Fruit fly (Drosophila melanogaster) whole organism, embryonic: Measurements from ENCODE around the gene CBP.

Source experiments
- Bgb ChIP-seq: fragments of 200-800 bp; sonication (Bioruptor generic); IDR thresholded peaks from 2 replicates; pipeline ENCODE4 v1.3.6; 2022; ENCODE audit warnings: missing biosample characterization, missing genetic modification characterization; ENCODE audit not compliant: partially characterized antibody
- CG11093 ChIP-seq: fragments of 200-800 bp; sonication (Bioruptor generic); IDR thresholded peaks from 3 replicates; pipeline ENCODE4 v1.3.6; 2022; ENCODE audit warnings: missing biosample characterization, missing genetic modification characterization
- CG12391 ChIP-seq: fragments of 200-800 bp; sonication (Bioruptor generic); optimal IDR thresholded peaks from 3 replicates; lab custom pipeline; 2018; ENCODE audit warnings: missing biosample characterization, mild to moderate bottlenecking, missing genetic modification characterization, moderate library complexity
- CG12659 ChIP-seq: fragments of 200-800 bp; sonication (Bioruptor generic); optimal IDR thresholded peaks from 3 replicates; lab custom pipeline; 2017; ENCODE audit warnings: mild to moderate bottlenecking, missing biosample characterization, missing genetic modification reagents, missing genetic modification characterization
- CG13424 ChIP-seq: fragments of 200-800 bp; sonication (Bioruptor generic); optimal IDR thresholded peaks from 2 replicates; lab custom pipeline; 2019; ENCODE audit warnings: missing biosample characterization, mild to moderate bottlenecking, missing genetic modification characterization, moderate library complexity
- CG15011 ChIP-seq: fragments of 200-800 bp; sonication (Bioruptor generic); optimal IDR thresholded peaks from 3 replicates; lab custom pipeline; 2018; ENCODE audit warnings: missing biosample characterization, mild to moderate bottlenecking, missing genetic modification characterization
- CG17359 ChIP-seq: fragments of 200-800 bp; sonication (Bioruptor generic); optimal IDR thresholded peaks from 3 replicates; lab custom pipeline; 2018; ENCODE audit warnings: missing biosample characterization, mild to moderate bottlenecking, missing genetic modification characterization, moderate library complexity
- CG17385 ChIP-seq: fragments of 200-800 bp; sonication (Bioruptor generic); optimal IDR thresholded peaks from 3 replicates; lab custom pipeline; 2018; ENCODE audit warnings: missing biosample characterization, mild to moderate bottlenecking, missing genetic modification characterization
- CG18262 ChIP-seq: fragments of 200-800 bp; optimal IDR thresholded peaks from 3 replicates; lab custom pipeline; 2019; ENCODE audit warnings: missing biosample characterization, mild to moderate bottlenecking, missing genetic modification characterization, moderate library complexity
- CG30020 ChIP-seq: fragments of 200-800 bp; optimal IDR thresholded peaks from 2 replicates; lab custom pipeline; 2019; ENCODE audit warnings: missing biosample characterization, mild to moderate bottlenecking, missing genetic modification characterization, moderate library complexity
- CG31224 ChIP-seq: fragments of 200-800 bp; sonication (Bioruptor generic); IDR thresholded peaks from 2 replicates; pipeline ENCODE4 v1.3.6; 2022; ENCODE audit warnings: missing biosample characterization, missing genetic modification characterization
- CG31365 ChIP-seq: fragments of 200-800 bp; sonication (Bioruptor generic); optimal IDR thresholded peaks from 2 replicates; lab custom pipeline; 2018; ENCODE audit warnings: missing biosample characterization, mild to moderate bottlenecking, missing genetic modification characterization
- CG3995 ChIP-seq: fragments of 200-800 bp; sonication (Bioruptor generic); optimal IDR thresholded peaks from 3 replicates; lab custom pipeline; 2016; ENCODE audit warnings: missing biosample characterization, missing genetic modification characterization
- CG4328 ChIP-seq: fragments of 200-800 bp; sonication (Bioruptor generic); optimal IDR thresholded peaks from 3 replicates; lab custom pipeline; 2017; ENCODE audit warnings: missing biosample characterization, missing genetic modification reagents, missing genetic modification characterization
- CG4820 ChIP-seq: fragments of 200-800 bp; sonication (Bioruptor generic); optimal IDR thresholded peaks from 3 replicates; lab custom pipeline; 2016; ENCODE audit warnings: missing biosample characterization, missing genetic modification characterization
- CG6854 ChIP-seq: fragments of 200-800 bp; sonication (Bioruptor generic); optimal IDR thresholded peaks from 3 replicates; lab custom pipeline; 2017; ENCODE audit warnings: missing biosample characterization, mild to moderate bottlenecking, missing genetic modification characterization
- CG8290 ChIP-seq, 3 experiments: fragments of 200-800 bp; sonication (Bioruptor generic); optimal IDR thresholded peaks; 2 replicates each; lab custom pipeline; 2016 to 2019; ENCODE audit warnings: missing biosample characterization in 3 of 3, missing genetic modification characterization in 3 of 3, mild to moderate bottlenecking in 2 of 3, moderate library complexity in 1 of 3
- CG8944 ChIP-seq: fragments of 200-800 bp; sonication (Bioruptor generic); optimal IDR thresholded peaks from 3 replicates; lab custom pipeline; 2016; ENCODE audit warnings: missing biosample characterization, missing genetic modification characterization
- D19B ChIP-seq: fragments of 200-800 bp; sonication (Bioruptor generic); optimal IDR thresholded peaks from 2 replicates; lab custom pipeline; 2017; ENCODE audit warnings: missing biosample characterization, mild to moderate bottlenecking, missing genetic modification characterization
- Doc3 ChIP-seq: fragments of 200-800 bp; sonication (Bioruptor generic); IDR thresholded peaks from 3 replicates; pipeline ENCODE4 v1.3.6; 2022; ENCODE audit warnings: missing biosample characterization, missing genetic modification characterization; ENCODE audit not compliant: partially characterized antibody
- H15 ChIP-seq: fragments of 200-800 bp; sonication (Bioruptor generic); IDR thresholded peaks from 3 replicates; pipeline ENCODE4 v1.3.6; 2022; ENCODE audit warnings: missing biosample characterization, missing genetic modification characterization
- Sin3A ChIP-seq: fragments of >200 bp; optimal IDR thresholded peaks from 2 replicates; lab custom pipeline; 2018
- Sry-β ChIP-seq: fragments of 200-800 bp; sonication (Bioruptor generic); optimal IDR thresholded peaks from 2 replicates; lab custom pipeline; 2018; ENCODE audit warnings: missing biosample characterization, mild to moderate bottlenecking, missing genetic modification characterization, moderate library complexity
- Ssrp ChIP-seq: fragments of 200-800 bp; sonication (Bioruptor generic); optimal IDR thresholded peaks from 2 replicates; lab custom pipeline; 2018; ENCODE audit warnings: missing biosample characterization, mild to moderate bottlenecking, missing genetic modification characterization, moderate library complexity
- Trl ChIP-seq, 3 experiments: fragments of >200 bp in 2 of 3; fragments of 200-800 bp in 1 of 3; sonication (Bioruptor generic) in 1 of 3; optimal IDR thresholded peaks; 2 replicates in 1 of 3; 3 replicates in 2 of 3; lab custom pipeline; 2016 to 2017; ENCODE audit warnings: missing biosample characterization in 1 of 3, missing genetic modification characterization in 1 of 3
- Usf ChIP-seq: fragments of 200-800 bp; sonication (Bioruptor generic); optimal IDR thresholded peaks from 2 replicates; lab custom pipeline; 2017; ENCODE audit warnings: missing genotype, missing biosample characterization, missing genetic modification characterization
- Xrp1 ChIP-seq: fragments of 200-800 bp; sonication (Bioruptor generic); IDR thresholded peaks from 2 replicates; pipeline ENCODE4 v1.3.6; 2022; ENCODE audit warnings: missing biosample characterization, missing genetic modification characterization
- ab ChIP-seq: fragments of 200-800 bp; sonication (Bioruptor generic); optimal IDR thresholded peaks from 2 replicates; lab custom pipeline; 2016; ENCODE audit warnings: missing biosample characterization, missing genetic modification characterization
- ac ChIP-seq: fragments of 200-800 bp; sonication (Bioruptor generic); optimal IDR thresholded peaks from 3 replicates; lab custom pipeline; 2017; ENCODE audit warnings: missing biosample characterization, mild to moderate bottlenecking, missing genetic modification characterization
- crc ChIP-seq: fragments of 200-800 bp; sonication (Bioruptor generic); optimal IDR thresholded peaks from 2 replicates; lab custom pipeline; 2016; ENCODE audit warnings: missing biosample characterization, missing genetic modification characterization
- dpn ChIP-seq, 2 experiments: fragments of 200-800 bp; sonication (Bioruptor generic); optimal IDR thresholded peaks; 3 replicates each; lab custom pipeline; 2016; ENCODE audit warnings: missing biosample characterization in 2 of 2, missing genetic modification characterization in 2 of 2
- hbn ChIP-seq: fragments of 200-800 bp; sonication (Bioruptor generic); IDR thresholded peaks from 2 replicates; pipeline ENCODE4 v1.3.6; 2022; ENCODE audit warnings: missing biosample characterization, missing genetic modification characterization; ENCODE audit not compliant: partially characterized antibody
- hth ChIP-seq: fragments of >200 bp; optimal IDR thresholded peaks from 2 replicates; lab custom pipeline; 2017; ENCODE audit warnings: inconsistent platforms
- insv ChIP-seq, 2 experiments: fragments of 200-800 bp; sonication (Bioruptor generic); optimal IDR thresholded peaks; 3 replicates each; lab custom pipeline; 2016 to 2018; ENCODE audit warnings: missing biosample characterization in 2 of 2, missing genetic modification characterization in 2 of 2
- knrl ChIP-seq: fragments of 200-800 bp; sonication (Bioruptor generic); IDR thresholded peaks from 3 replicates; pipeline ENCODE4 v1.3.6; 2022; ENCODE audit warnings: missing biosample characterization, missing genetic modification characterization; ENCODE audit not compliant: partially characterized antibody
- lmd ChIP-seq: fragments of 200-800 bp; sonication (Bioruptor generic); IDR thresholded peaks from 2 replicates; pipeline ENCODE4 v1.3.6; 2022; ENCODE audit warnings: missing biosample characterization, missing genetic modification characterization
- mld ChIP-seq: fragments of 200-800 bp; sonication (Bioruptor generic); IDR thresholded peaks from 3 replicates; pipeline ENCODE4 v1.3.6; 2022; ENCODE audit warnings: missing biosample characterization, missing genetic modification characterization; ENCODE audit not compliant: partially characterized antibody
- nerfin-2 ChIP-seq: fragments of 200-800 bp; sonication (Bioruptor generic); IDR thresholded peaks from 2 replicates; pipeline ENCODE4 v1.3.6; 2022; ENCODE audit warnings: missing biosample characterization, missing genetic modification characterization; ENCODE audit not compliant: partially characterized antibody
- otp ChIP-seq: fragments of 200-800 bp; sonication (Bioruptor generic); IDR thresholded peaks from 3 replicates; pipeline ENCODE4, ENCODE4 v1.3.6; 2022; ENCODE audit warnings: missing biosample characterization, missing genetic modification characterization
- pros ChIP-seq: fragments of 200-800 bp; sonication (Bioruptor generic); optimal IDR thresholded peaks from 3 replicates; lab custom pipeline; 2019; ENCODE audit warnings: missing biosample characterization, mild to moderate bottlenecking, missing genetic modification characterization, moderate library complexity
- sc ChIP-seq, 3 experiments: fragments of >200 bp in 2 of 3; fragments of 200-800 bp in 1 of 3; sonication (Bioruptor generic) in 1 of 3; optimal IDR thresholded peaks; 2 replicates in 2 of 3; 3 replicates in 1 of 3; lab custom pipeline; 2017; ENCODE audit warnings: mild to moderate bottlenecking in 1 of 3, missing biosample characterization in 1 of 3, missing genetic modification characterization in 1 of 3, missing genetic modification reagents in 1 of 3
- sens-2 ChIP-seq: fragments of 200-800 bp; sonication (Bioruptor generic); IDR thresholded peaks from 2 replicates; pipeline ENCODE4 v1.3.6; 2022; ENCODE audit warnings: missing biosample characterization, missing genetic modification characterization
- slbo ChIP-seq: fragments of 200-800 bp; sonication (Bioruptor generic); IDR thresholded peaks from 2 replicates; pipeline ENCODE4 v1.3.6; 2022; ENCODE audit warnings: missing biosample characterization, missing genetic modification characterization
- sna ChIP-seq: fragments of 200-800 bp; sonication (Bioruptor generic); IDR thresholded peaks from 2 replicates; pipeline ENCODE4 v1.3.6; 2022; ENCODE audit warnings: missing biosample characterization, missing genetic modification characterization; ENCODE audit not compliant: partially characterized antibody
- sob ChIP-seq: fragments of 200-800 bp; sonication (Bioruptor generic); IDR thresholded peaks from 2 replicates; pipeline ENCODE4 v1.3.6; 2022; ENCODE audit warnings: missing biosample characterization, missing genetic modification characterization
- sqz ChIP-seq: fragments of 200-800 bp; sonication (Bioruptor generic); optimal IDR thresholded peaks from 3 replicates; lab custom pipeline; 2018; ENCODE audit warnings: missing biosample characterization, mild to moderate bottlenecking, missing genetic modification characterization
- ttk ChIP-seq: fragments of 200-800 bp; sonication (Bioruptor generic); IDR thresholded peaks from 2 replicates; pipeline ENCODE4 v2.1.2; 2022; ENCODE audit warnings: missing biosample characterization, missing genetic modification characterization
- unc-4 ChIP-seq: fragments of 200-800 bp; sonication (Bioruptor generic); IDR thresholded peaks from 2 replicates; pipeline ENCODE4 v1.3.6; 2022; ENCODE audit warnings: missing biosample characterization, missing genetic modification characterization; ENCODE audit not compliant: partially characterized antibody
- zfh1 ChIP-seq: fragments of 200-800 bp; sonication (Bioruptor generic); IDR thresholded peaks from 3 replicates; pipeline ENCODE4 v1.3.6; 2022; ENCODE audit warnings: missing biosample characterization, missing genetic modification characterization

Gene CBP

dm6 chrX:7333298-7333743, 3.8 kb upstream of the CBP start (continued):
- no peak for TF ChIP-seq Trl (optimal IDR thresholded peaks at IDR 0.05; lab: Kevin White, UChicago)
- TF ChIP-seq Trl (GFP tag; optimal IDR thresholded peaks at IDR 0.05; lab: Kevin White, UChicago), result peak; percentile 29
- TF ChIP-seq CG17385 (GFP tag; lab: Kevin White, UChicago), result peak; percentile 16
- TF ChIP-seq sna (GFP tag; lab: Robert Waterston, UW), result no peak
- TF ChIP-seq insv (GFP tag; optimal IDR thresholded peaks at IDR 0.05; lab: Kevin White, UChicago), result peak in 1 of 2 experiments; percentile 16
- TF ChIP-seq CG13424 (tag; lab: Kevin White, UChicago), result peak; percentile 13
- TF ChIP-seq lmd, result no peak
- peak; percentile 42; the same call in 1 of the 2 replicates for TF ChIP-seq sob (GFP tag; lab: Robert Waterston, UW)
- no peak for TF ChIP-seq mld
- TF ChIP-seq knrl (GFP tag; lab: Robert Waterston, UW), result no peak
- no peak for TF ChIP-seq CG30020 (tag; lab: Kevin White, UChicago)
- peak; percentile 20; the same call in 1 of the 3 replicates for TF ChIP-seq zfh1 (GFP tag; lab: Robert Waterston, UW)
- TF ChIP-seq CG12659 (GFP tag; lab: Kevin White, UChicago), result peak; percentile 1
- TF ChIP-seq CG4820 (GFP tag; lab: Kevin White, UChicago), result peak; percentile 2
- TF ChIP-seq CG6854 (GFP tag; lab: Kevin White, UChicago), result peak; percentile 8
- peak; percentile 65; the same call in 1 of the 2 replicates for TF ChIP-seq sens-2 (GFP tag; lab: Robert Waterston, UW)
- no peak for TF ChIP-seq CG31224 (GFP tag; lab: Robert Waterston, UW)
- TF ChIP-seq slbo (GFP tag; lab: Robert Waterston, UW), result no peak
- no peak for TF ChIP-seq sc (optimal IDR thresholded peaks at IDR 0.05; lab: Kevin White, UChicago)
- TF ChIP-seq sc (GFP tag; optimal IDR thresholded peaks at IDR 0.05; lab: Kevin White, UChicago), result peak; percentile 51
- TF ChIP-seq CG15011, result peak; percentile 5
- TF ChIP-seq Sin3A (lab: Kevin White, UChicago), result no peak
- TF ChIP-seq otp (GFP tag; lab: Robert Waterston, UW), result peak; percentile 76; the same call in 2 of the 3 replicates
- no peak for TF ChIP-seq pros (GFP tag; lab: Kevin White, UChicago)
- peak in 1 of 2 experiments; percentile 14 for TF ChIP-seq dpn (GFP tag; optimal IDR thresholded peaks at IDR 0.05; lab: Kevin White, UChicago)
- TF ChIP-seq nerfin-2, result no peak
- peak; percentile 79 for TF ChIP-seq Xrp1 (GFP tag; lab: Robert Waterston, UW)
- no peak for TF ChIP-seq D19B (GFP tag; lab: Kevin White, UChicago)
- TF ChIP-seq crc (GFP tag; lab: Kevin White, UChicago), result no peak
- TF ChIP-seq Usf, result no peak
- no peak for TF ChIP-seq sqz (GFP tag; lab: Kevin White, UChicago)
- TF ChIP-seq CG3995 (GFP tag; lab: Kevin White, UChicago), result no peak
- no peak for TF ChIP-seq ab (GFP tag; lab: Kevin White, UChicago)
- no peak for TF ChIP-seq Bgb
- TF ChIP-seq H15, result 0 out of 3 replicates have a peak, but pooled peaks have one; percentile 37
- TF ChIP-seq CG17359 (tag; lab: Kevin White, UChicago), result peak; percentile 52
- no peak for TF ChIP-seq hth
- TF ChIP-seq CG4328, result peak; percentile 49
- TF ChIP-seq CG11093, result no peak
- peak; percentile 12 for TF ChIP-seq CG8290 (GFP tag; optimal IDR thresholded peaks at IDR 0.05; lab: Kevin White, UChicago)
- TF ChIP-seq CG8290 (tag; optimal IDR thresholded peaks at IDR 0.05; lab: Kevin White, UChicago), result peak; percentile 48 to 72
- TF ChIP-seq CG31365 (tag; lab: Kevin White, UChicago), result peak; percentile 12
- TF ChIP-seq hbn (GFP tag; lab: Robert Waterston, UW), result no peak
- TF ChIP-seq Sry-β (GFP tag; lab: Kevin White, UChicago), result no peak
- no peak for TF ChIP-seq ttk (GFP tag; lab: Robert Waterston, UW)
- no peak for TF ChIP-seq Ssrp (tag; lab: Kevin White, UChicago)
- no peak for TF ChIP-seq unc-4 (GFP tag; lab: Robert Waterston, UW)
- peak; percentile 67 for TF ChIP-seq ac
- TF ChIP-seq CG18262 (tag; lab: Kevin White, UChicago), result peak; percentile 13
- TF ChIP-seq CG8944, result peak; percentile 38
- TF ChIP-seq Doc3 (GFP tag; lab: Robert Waterston, UW), result no peak
- TF ChIP-seq CG12391 (tag; lab: Kevin White, UChicago), result no peak
